Fruit fly (Drosophila melanogaster) whole organism, embryonic: ENCODE data around the gene rdog.
A peak's percentile ranks its signal among the peaks of the same experiment; 100 is the strongest.

ENCODE experiments used
- Blimp-1 ChIP-seq: fragments of 200-800 bp; sonication (Bioruptor generic); optimal IDR thresholded peaks from 3 replicates; lab custom pipeline; 2018; ENCODE audit warnings: missing biosample characterization, missing genetic modification characterization, mild to moderate bottlenecking, moderate library complexity, missing genetic modification reagents
- CG10321 ChIP-seq: fragments of 200-800 bp; sonication (Bioruptor generic); IDR thresholded peaks from 2 replicates; pipeline ENCODE4 v1.3.6; 2022; ENCODE audit warnings: missing biosample characterization, missing genetic modification characterization
- CG11247 ChIP-seq: fragments of 200-800 bp; sonication (Bioruptor generic); IDR thresholded peaks from 2 replicates; pipeline ENCODE4 v1.3.6; 2022; ENCODE audit warnings: missing biosample characterization, missing genetic modification characterization
- CG11504 ChIP-seq: fragments of 200-800 bp; sonication (Bioruptor generic); optimal IDR thresholded peaks from 3 replicates; lab custom pipeline; 2019; ENCODE audit warnings: missing biosample characterization, mild to moderate bottlenecking, missing genetic modification characterization, moderate library complexity
- CG13775 ChIP-seq: fragments of 200-800 bp; sonication (Bioruptor generic); optimal IDR thresholded peaks from 3 replicates; lab custom pipeline; 2017; ENCODE audit warnings: missing biosample characterization, mild to moderate bottlenecking, missing genetic modification characterization
- CG14050 ChIP-seq: fragments of 200-800 bp; sonication (Bioruptor generic); IDR thresholded peaks from 3 replicates; pipeline ENCODE4 v1.3.6; 2022; ENCODE audit warnings: missing biosample characterization, missing genetic modification characterization
- CG16779 ChIP-seq: fragments of 200-800 bp; sonication (Bioruptor generic); IDR thresholded peaks from 2 replicates; pipeline ENCODE4 v1.3.6; 2022; ENCODE audit warnings: missing biosample characterization, missing genetic modification characterization
- CG17359 ChIP-seq: fragments of 200-800 bp; sonication (Bioruptor generic); optimal IDR thresholded peaks from 3 replicates; lab custom pipeline; 2018; ENCODE audit warnings: missing biosample characterization, mild to moderate bottlenecking, missing genetic modification characterization, moderate library complexity
- CG17568 ChIP-seq: fragments of 200-800 bp; sonication (Bioruptor generic); optimal IDR thresholded peaks from 2 replicates; lab custom pipeline; 2018; ENCODE audit warnings: missing biosample characterization, mild to moderate bottlenecking, missing genetic modification characterization, moderate library complexity
- CG2116 ChIP-seq: fragments of 200-800 bp; sonication (Bioruptor generic); optimal IDR thresholded peaks from 3 replicates; lab custom pipeline; 2018; ENCODE audit warnings: missing biosample characterization, mild to moderate bottlenecking, missing genetic modification characterization
- CG32772 ChIP-seq: fragments of 200-800 bp; sonication (Bioruptor generic); IDR thresholded peaks from 2 replicates; pipeline ENCODE4 v1.3.6; 2022; ENCODE audit warnings: missing biosample characterization, missing genetic modification characterization
- CG43689 ChIP-seq: fragments of 200-800 bp; sonication (Bioruptor generic); IDR thresholded peaks from 2 replicates; pipeline ENCODE4 v1.3.6; 2022; ENCODE audit warnings: missing biosample characterization, missing genetic modification characterization
- CG4404 ChIP-seq: fragments of 200-800 bp; sonication (Bioruptor generic); IDR thresholded peaks from 2 replicates; pipeline ENCODE4 v1.3.6; 2022; ENCODE audit warnings: missing biosample characterization, missing genetic modification characterization
- CG9727 ChIP-seq: fragments of 200-800 bp; sonication (Bioruptor generic); optimal IDR thresholded peaks from 3 replicates; lab custom pipeline; 2017; ENCODE audit warnings: missing biosample characterization, mild to moderate bottlenecking, missing genetic modification characterization
- CG9817 ChIP-seq: fragments of 200-800 bp; sonication (Bioruptor generic); optimal IDR thresholded peaks from 2 replicates; lab custom pipeline; 2018; ENCODE audit warnings: missing biosample characterization, mild to moderate bottlenecking, missing genetic modification characterization, moderate library complexity
- CkIIα-i1 ChIP-seq: fragments of 200-800 bp; sonication (Bioruptor generic); IDR thresholded peaks from 2 replicates; pipeline ENCODE4 v1.3.6; 2022; ENCODE audit warnings: missing biosample characterization, missing genetic modification characterization
- Dll ChIP-seq: fragments of 200-800 bp; sonication (Bioruptor generic); IDR thresholded peaks from 4 replicates; pipeline ENCODE4 v1.3.6; 2022; ENCODE audit warnings: missing biosample characterization, missing genetic modification characterization; ENCODE audit not compliant: partially characterized antibody
- Doc2 ChIP-seq: fragments of 200-800 bp; sonication (Bioruptor generic); IDR thresholded peaks from 2 replicates; pipeline ENCODE4 v1.3.6; 2022; ENCODE audit warnings: missing biosample characterization, missing genetic modification characterization
- Doc3 ChIP-seq: fragments of 200-800 bp; sonication (Bioruptor generic); IDR thresholded peaks from 3 replicates; pipeline ENCODE4 v1.3.6; 2022; ENCODE audit warnings: missing biosample characterization, missing genetic modification characterization; ENCODE audit not compliant: partially characterized antibody
- HHEX ChIP-seq: fragments of 200-800 bp; sonication (Bioruptor generic); optimal IDR thresholded peaks from 3 replicates; lab custom pipeline; 2017; ENCODE audit warnings: missing biosample characterization, mild to moderate bottlenecking, missing genetic modification characterization, missing genetic modification reagents
- Hr39 ChIP-seq: fragments of >200 bp; optimal IDR thresholded peaks from 2 replicates; lab custom pipeline; 2017
- Kr ChIP-seq: fragments of 200-800 bp; sonication (Bioruptor generic); optimal IDR thresholded peaks from 2 replicates; lab custom pipeline; 2017; ENCODE audit warnings: missing biosample characterization, mild to moderate bottlenecking, missing genetic modification characterization
- Lim3 ChIP-seq: fragments of 200-800 bp; sonication (Bioruptor generic); IDR thresholded peaks from 2 replicates; pipeline ENCODE4 v1.3.6; 2022; ENCODE audit warnings: missing biosample characterization, missing genetic modification characterization
- Meics ChIP-seq: fragments of 200-800 bp; sonication (Bioruptor generic); optimal IDR thresholded peaks from 2 replicates; lab custom pipeline; 2017; ENCODE audit warnings: missing biosample characterization, mild to moderate bottlenecking, missing genetic modification characterization
- Mes4 ChIP-seq: fragments of 200-800 bp; sonication (Bioruptor generic); optimal IDR thresholded peaks from 2 replicates; lab custom pipeline; 2016; ENCODE audit warnings: missing biosample characterization, missing genetic modification characterization
- Neu2 ChIP-seq: fragments of 200-800 bp; sonication (Bioruptor generic); optimal IDR thresholded peaks from 3 replicates; lab custom pipeline; 2016; ENCODE audit warnings: missing biosample characterization, missing genetic modification characterization, borderline replicate concordance
- Nf-YA ChIP-seq: fragments of 200-800 bp; sonication (Bioruptor generic); IDR thresholded peaks from 2 replicates; pipeline ENCODE4 v1.3.6; 2022; ENCODE audit warnings: missing biosample characterization, missing genetic modification characterization
- Sin3A ChIP-seq: fragments of >200 bp; optimal IDR thresholded peaks from 2 replicates; lab custom pipeline; 2018
- Stat92E ChIP-seq, 3 experiments: fragments of >200 bp in 2 of 3; fragments of 200-800 bp in 1 of 3; sonication (Bioruptor generic) in 1 of 3; optimal IDR thresholded peaks; 2 replicates each; lab custom pipeline; 2017 to 2019; ENCODE audit warnings: missing biosample characterization in 3 of 3, missing genetic modification characterization in 3 of 3, mild to moderate bottlenecking in 1 of 3, moderate library complexity in 1 of 3
- ara ChIP-seq: fragments of 200-800 bp; sonication (Bioruptor generic); IDR thresholded peaks from 2 replicates; pipeline ENCODE4 v1.3.6; 2022; ENCODE audit warnings: missing biosample characterization, missing genetic modification characterization
- ash1 ChIP-seq: fragments of 200-800 bp; sonication (Bioruptor generic); optimal IDR thresholded peaks from 2 replicates; lab custom pipeline; 2018; ENCODE audit warnings: missing biosample characterization, mild to moderate bottlenecking, missing genetic modification characterization
- bowl ChIP-seq: fragments of 200-800 bp; sonication (Bioruptor generic); IDR thresholded peaks from 2 replicates; pipeline ENCODE4 v1.3.6; 2022; ENCODE audit warnings: missing biosample characterization, missing genetic modification characterization
- dm ChIP-seq: fragments of 200-800 bp; sonication (Bioruptor generic); optimal IDR thresholded peaks from 3 replicates; lab custom pipeline; 2016; ENCODE audit warnings: missing biosample characterization, missing genetic modification characterization
- eyg ChIP-seq: fragments of 200-800 bp; sonication (Bioruptor generic); optimal IDR thresholded peaks from 3 replicates; lab custom pipeline; 2016; ENCODE audit warnings: missing biosample characterization, missing genetic modification characterization
- gce ChIP-seq: fragments of 200-800 bp; sonication (Bioruptor generic); IDR thresholded peaks from 3 replicates; pipeline ENCODE4 v1.3.6; 2022; ENCODE audit warnings: missing biosample characterization, missing genetic modification characterization
- gcm ChIP-seq: fragments of 200-800 bp; sonication (Bioruptor generic); optimal IDR thresholded peaks from 2 replicates; lab custom pipeline; 2019; ENCODE audit warnings: missing biosample characterization, mild to moderate bottlenecking, missing genetic modification characterization, moderate library complexity
- gem ChIP-seq: fragments of 200-800 bp; sonication (Bioruptor generic); optimal IDR thresholded peaks from 2 replicates; lab custom pipeline; 2019; ENCODE audit warnings: missing biosample characterization, mild to moderate bottlenecking, missing genetic modification characterization, moderate library complexity
- kni ChIP-seq: fragments of 200-800 bp; sonication (Bioruptor generic); optimal IDR thresholded peaks from 3 replicates; lab custom pipeline; 2017; ENCODE audit warnings: mild to moderate bottlenecking, missing biosample characterization, missing genetic modification reagents, missing genetic modification characterization
- lov ChIP-seq, 2 experiments: fragments of 200-800 bp in 1 of 2; fragments of >200 bp in 1 of 2; sonication (Bioruptor generic) in 1 of 2; IDR thresholded peaks in 1 of 2; optimal IDR thresholded peaks in 1 of 2; 2 replicates in 1 of 2; 3 replicates in 1 of 2; pipeline versions ENCODE4 v1.3.6 to Lab custom; 2017 to 2022; ENCODE audit warnings: missing biosample characterization in 1 of 2, missing genetic modification characterization in 1 of 2
- nmo ChIP-seq: fragments of 200-800 bp; sonication (Bioruptor generic); optimal IDR thresholded peaks from 2 replicates; lab custom pipeline; 2018; ENCODE audit warnings: missing biosample characterization, mild to moderate bottlenecking, missing genetic modification characterization, moderate library complexity
- onecut ChIP-seq: fragments of 200-800 bp; sonication (Bioruptor generic); IDR thresholded peaks from 2 replicates; pipeline ENCODE4 v1.3.6; 2022; ENCODE audit warnings: missing biosample characterization, missing genetic modification characterization
- pb ChIP-seq: fragments of 200-800 bp; sonication (Bioruptor generic); optimal IDR thresholded peaks from 3 replicates; lab custom pipeline; 2016; ENCODE audit warnings: missing biosample characterization, missing genetic modification characterization
- pfk ChIP-seq: fragments of 200-800 bp; sonication (Bioruptor generic); optimal IDR thresholded peaks from 2 replicates; lab custom pipeline; 2018; ENCODE audit warnings: missing biosample characterization, mild to moderate bottlenecking, missing genetic modification characterization, moderate library complexity
- pros ChIP-seq: fragments of 200-800 bp; sonication (Bioruptor generic); optimal IDR thresholded peaks from 3 replicates; lab custom pipeline; 2019; ENCODE audit warnings: missing biosample characterization, mild to moderate bottlenecking, missing genetic modification characterization, moderate library complexity
- schlank ChIP-seq: fragments of 200-800 bp; sonication (Bioruptor generic); optimal IDR thresholded peaks from 2 replicates; lab custom pipeline; 2018; ENCODE audit warnings: missing biosample characterization, mild to moderate bottlenecking, missing genetic modification characterization
- sens-2 ChIP-seq: fragments of 200-800 bp; sonication (Bioruptor generic); IDR thresholded peaks from 2 replicates; pipeline ENCODE4 v1.3.6; 2022; ENCODE audit warnings: missing biosample characterization, missing genetic modification characterization
- sima ChIP-seq: fragments of 200-800 bp; sonication (Bioruptor generic); optimal IDR thresholded peaks from 2 replicates; lab custom pipeline; 2016; ENCODE audit warnings: missing biosample characterization, missing genetic modification characterization
- slp2 ChIP-seq: fragments of 200-800 bp; sonication (Bioruptor generic); optimal IDR thresholded peaks from 2 replicates; lab custom pipeline; 2016; ENCODE audit warnings: missing biosample characterization, missing genetic modification characterization
- sr ChIP-seq: fragments of 200-800 bp; sonication (Bioruptor generic); IDR thresholded peaks from 3 replicates; pipeline ENCODE4 v1.3.6; 2022; ENCODE audit warnings: missing biosample characterization, missing genetic modification characterization
- sug ChIP-seq: fragments of 200-800 bp; optimal IDR thresholded peaks from 2 replicates; lab custom pipeline; 2019; ENCODE audit warnings: missing biosample characterization, mild to moderate bottlenecking, missing genetic modification characterization, moderate library complexity
- zen2 ChIP-seq: fragments of 200-800 bp; sonication (Bioruptor generic); IDR thresholded peaks from 3 replicates; pipeline ENCODE4 v1.3.6; 2022; ENCODE audit warnings: missing biosample characterization, missing genetic modification characterization; ENCODE audit not compliant: partially characterized antibody

The rdog gene

DNA sequence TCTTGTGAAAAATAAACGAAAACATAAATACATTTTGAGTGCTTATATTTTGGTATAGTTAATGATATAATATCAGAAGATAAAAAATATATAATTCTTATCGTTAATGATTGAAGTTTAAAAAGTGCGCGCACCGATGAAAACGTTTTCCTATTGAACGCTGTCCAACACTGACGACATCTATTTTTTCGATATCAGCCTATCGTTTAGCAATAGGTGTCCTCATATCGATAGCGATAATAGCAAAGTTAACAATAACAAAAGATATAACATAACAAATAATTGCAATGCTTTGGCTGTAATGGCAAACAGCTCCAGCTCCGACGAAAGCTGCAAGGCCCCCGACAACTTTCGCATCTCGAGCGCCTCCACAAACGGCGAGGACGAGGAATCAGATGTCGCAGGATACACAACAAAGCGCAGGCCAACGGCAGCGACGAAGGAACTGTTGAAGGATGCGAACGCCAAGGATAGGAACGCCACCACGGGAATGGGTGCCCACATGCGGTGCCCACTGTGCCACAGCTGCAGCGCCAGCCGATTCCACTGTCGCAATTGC, 41.7 kb upstream of the rdog start, which contains the start of gene Atg14 (continued):
- no peak for TF ChIP-seq Lim3
- TF ChIP-seq ash1 = no peak
- no peak for TF ChIP-seq Hr39 (lab: Kevin White, UChicago)
- no peak for TF ChIP-seq CG43689 (GFP tag; lab: Robert Waterston, UW)
- TF ChIP-seq nmo (GFP tag; lab: Kevin White, UChicago) = peak; percentile 20
- TF ChIP-seq Stat92E (GFP tag; optimal IDR thresholded peaks at IDR 0.05; lab: Kevin White, UChicago) = peak in 1 of 3 experiments; percentile 11
- TF ChIP-seq lov (optimal IDR thresholded peaks at IDR 0.05; lab: Kevin White, UChicago) = no peak
- no peak for TF ChIP-seq lov (GFP tag; IDR thresholded peaks at IDR 0.05; lab: Robert Waterston, UW)
- TF ChIP-seq sens-2 (GFP tag; lab: Robert Waterston, UW) = no peak
- TF ChIP-seq CG13775 (GFP tag; lab: Kevin White, UChicago) = no peak
- no peak for TF ChIP-seq HHEX (GFP tag; lab: Kevin White, UChicago)
- TF ChIP-seq zen2 (GFP tag; lab: Robert Waterston, UW) = peak; percentile 92
- TF ChIP-seq sug (tag; lab: Kevin White, UChicago) = peak; percentile 28
- TF ChIP-seq slp2 (GFP tag; lab: Kevin White, UChicago) = no peak
- no peak for TF ChIP-seq kni (GFP tag; lab: Kevin White, UChicago)
- no peak for TF ChIP-seq bowl (GFP tag; lab: Robert Waterston, UW)
- TF ChIP-seq gcm (GFP tag; lab: Kevin White, UChicago) = peak; percentile 4
- TF ChIP-seq CG16779 (GFP tag; lab: Robert Waterston, UW) = no peak
- TF ChIP-seq Kr (GFP tag; lab: Kevin White, UChicago) = no peak
- TF ChIP-seq Sin3A (lab: Kevin White, UChicago) = peak; percentile 11
- no peak for TF ChIP-seq CG14050 (GFP tag; lab: Robert Waterston, UW)
- TF ChIP-seq CG2116 (GFP tag; lab: Kevin White, UChicago) = peak; percentile 81
- TF ChIP-seq dm (GFP tag; lab: Kevin White, UChicago) = no peak
- no peak for TF ChIP-seq CG17568 (GFP tag; lab: Kevin White, UChicago)
- peak; percentile 92 for TF ChIP-seq Dll
- TF ChIP-seq eyg (GFP tag; lab: Kevin White, UChicago) = no peak
- no peak for TF ChIP-seq pros (GFP tag; lab: Kevin White, UChicago)
- no peak for TF ChIP-seq Nf-YA (GFP tag; lab: Robert Waterston, UW)
- TF ChIP-seq sr (GFP tag; lab: Robert Waterston, UW) = no peak
- no peak for TF ChIP-seq pb (GFP tag; lab: Kevin White, UChicago)
- no peak for TF ChIP-seq CkIIα-i1 (GFP tag; lab: Robert Waterston, UW)
- peak; percentile 88 for TF ChIP-seq Doc3 (GFP tag; lab: Robert Waterston, UW)
- no peak for TF ChIP-seq CG4404 (GFP tag; lab: Robert Waterston, UW)
- TF ChIP-seq CG9727 = no peak
- no peak for TF ChIP-seq CG11247
- TF ChIP-seq pfk (GFP tag; lab: Kevin White, UChicago) = no peak
- no peak for TF ChIP-seq Neu2
- no peak for TF ChIP-seq onecut (GFP tag; lab: Robert Waterston, UW)
- no peak for TF ChIP-seq CG10321 (GFP tag; lab: Robert Waterston, UW)
- TF ChIP-seq Meics (GFP tag; lab: Kevin White, UChicago) = no peak
- no peak for TF ChIP-seq CG32772
- no peak for TF ChIP-seq Blimp-1 (GFP tag; lab: Kevin White, UChicago)
- no peak for TF ChIP-seq gce (GFP tag; lab: Robert Waterston, UW)
- no peak for TF ChIP-seq schlank (tag; lab: Kevin White, UChicago)
- TF ChIP-seq CG17359 = no peak
- TF ChIP-seq CG9817 = no peak
- no peak for TF ChIP-seq sima
- TF ChIP-seq CG11504 (tag; lab: Kevin White, UChicago) = no peak
- TF ChIP-seq ara (GFP tag; lab: Robert Waterston, UW) = no peak
- no peak for TF ChIP-seq Doc2
- no peak for TF ChIP-seq Mes4 (GFP tag; lab: Kevin White, UChicago)
- TF ChIP-seq gem (tag; lab: Kevin White, UChicago) = no peak
